Fruit fly (Drosophila melanogaster): ENCODE results near the gene CG6071.

The CG6071 gene

DNA sequence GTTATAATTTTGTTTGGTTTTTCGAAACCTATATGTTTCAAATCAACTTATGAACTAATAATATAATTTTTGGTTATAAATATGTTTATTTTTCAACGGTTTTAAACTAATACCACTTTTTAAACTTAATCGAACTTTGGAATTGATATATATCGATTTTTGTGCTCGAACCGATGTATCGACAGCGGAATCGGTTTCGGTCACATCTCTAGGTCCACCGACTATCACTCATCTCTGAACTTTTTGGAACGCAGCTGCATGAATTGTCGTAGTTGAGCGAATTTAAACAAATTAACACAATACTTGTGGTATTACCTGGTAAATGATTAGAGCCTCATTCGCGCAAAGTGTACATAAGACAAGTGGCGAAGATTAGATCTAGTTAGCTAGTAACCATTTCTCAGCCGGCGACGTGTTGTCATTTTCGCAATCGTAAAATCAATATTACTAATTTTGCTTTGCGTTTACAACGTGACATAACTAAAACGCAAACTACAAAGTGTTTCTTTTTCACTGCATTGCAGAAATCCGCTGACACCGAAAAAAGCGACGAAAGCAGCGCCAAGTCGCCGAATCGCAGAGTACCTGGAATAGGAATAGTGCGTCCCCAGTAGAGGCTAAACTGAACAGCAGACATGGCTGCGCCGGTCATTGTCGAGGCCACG is 17.9 kb downstream of the CG6071 start, which contains the start of gene Apt1 (continued):
- no peak for TF ChIP-seq CG4328 (GFP tag; optimal IDR thresholded peaks at IDR 0.05)
- TF ChIP-seq lola (GFP tag; optimal IDR thresholded peaks at IDR 0.05), result no peak
- no peak for TF ChIP-seq Doc2 (GFP tag; IDR thresholded peaks at IDR 0.05)
- TF ChIP-seq crol (GFP tag; IDR thresholded peaks at IDR 0.05), result no peak
- TF ChIP-seq gcm2 (GFP tag; optimal IDR thresholded peaks at IDR 0.05), result no peak
- TF ChIP-seq sob (GFP tag; IDR thresholded peaks at IDR 0.05), result peak; percentile 52
- no peak for TF ChIP-seq CG4820 (GFP tag; optimal IDR thresholded peaks at IDR 0.05)
- TF ChIP-seq CG12659 (GFP tag; optimal IDR thresholded peaks at IDR 0.05), result peak; percentile 39
- no peak for TF ChIP-seq shn (GFP tag; optimal IDR thresholded peaks at IDR 0.05)
- peak; percentile 94 for TF ChIP-seq Dll (GFP tag; IDR thresholded peaks at IDR 0.05; ENCODE audit: partially characterized antibody)
- TF ChIP-seq Side (GFP tag; optimal IDR thresholded peaks at IDR 0.05), result no peak
- no peak for TF ChIP-seq CG7839 (tag; optimal IDR thresholded peaks at IDR 0.05)
- no peak for TF ChIP-seq CG4360 (GFP tag; IDR thresholded peaks at IDR 0.05)
- peak; percentile 41 for TF ChIP-seq CG4617 (GFP tag; optimal IDR thresholded peaks at IDR 0.05; ENCODE audit: borderline replicate concordance)
- no peak for TF ChIP-seq Xrp1 (GFP tag; IDR thresholded peaks at IDR 0.05)
- no peak for TF ChIP-seq Blimp-1 (GFP tag; optimal IDR thresholded peaks at IDR 0.05)
- peak; percentile 94 for TF ChIP-seq unc-4 (GFP tag; IDR thresholded peaks at IDR 0.05; ENCODE audit: partially characterized antibody)
- no peak for TF ChIP-seq sqz (GFP tag; optimal IDR thresholded peaks at IDR 0.05)
- TF ChIP-seq CG30020 (tag; optimal IDR thresholded peaks at IDR 0.05), result peak; percentile 5
- peak; percentile 92 for TF ChIP-seq CG16813 (GFP tag; IDR thresholded peaks at IDR 0.05; ENCODE audit: partially characterized antibody)
- TF ChIP-seq corto (GFP tag; optimal IDR thresholded peaks at IDR 0.05), result no peak
- TF ChIP-seq chinmo (GFP tag; IDR thresholded peaks at IDR 0.05; ENCODE audit: partially characterized antibody), result peak; percentile 87; the same call in 2 of the 4 replicates
- TF ChIP-seq B-H2 (GFP tag; optimal IDR thresholded peaks at IDR 0.05), result no peak
- no peak for TF ChIP-seq her (GFP tag; optimal IDR thresholded peaks at IDR 0.05)
- TF ChIP-seq CG1832 (GFP tag; optimal IDR thresholded peaks at IDR 0.05), result no peak
- peak; percentile 11 for TF ChIP-seq grau (tag; optimal IDR thresholded peaks at IDR 0.05)
- TF ChIP-seq HmgZ (tag; optimal IDR thresholded peaks at IDR 0.05), result peak; percentile 36
- no peak for TF ChIP-seq CG6683 (GFP tag; optimal IDR thresholded peaks at IDR 0.05)
- no peak for TF ChIP-seq CG10274 (GFP tag; optimal IDR thresholded peaks at IDR 0.05)
- no peak; the same call in 2 of the 3 replicates for TF ChIP-seq CG34422 (GFP tag; IDR thresholded peaks at IDR 0.05)
- no peak for TF ChIP-seq CG10959 (GFP tag; IDR thresholded peaks at IDR 0.05)
- TF ChIP-seq bab2 (GFP tag; optimal IDR thresholded peaks at IDR 0.05), result no peak
- no peak for TF ChIP-seq CG33213 (GFP tag; optimal IDR thresholded peaks at IDR 0.05)
- TF ChIP-seq Mes4 (GFP tag; optimal IDR thresholded peaks at IDR 0.05), result no peak
- no peak for TF ChIP-seq chif (GFP tag; optimal IDR thresholded peaks at IDR 0.05)
- TF ChIP-seq gfzf (GFP tag; optimal IDR thresholded peaks at IDR 0.05), result no peak
- no peak for TF ChIP-seq CG17328 (GFP tag; IDR thresholded peaks at IDR 0.05)
- TF ChIP-seq trem (tag; optimal IDR thresholded peaks at IDR 0.05), result peak; percentile 19
- TF ChIP-seq slbo (GFP tag; IDR thresholded peaks at IDR 0.05), result no peak; the same call in 1 of the 2 replicates
- TF ChIP-seq CG13624 (GFP tag; optimal IDR thresholded peaks at IDR 0.05), result no peak
- TF ChIP-seq mld (GFP tag; IDR thresholded peaks at IDR 0.05; ENCODE audit: partially characterized antibody), result peak; percentile 90
- no peak for TF ChIP-seq CG17912 (GFP tag; optimal IDR thresholded peaks at IDR 0.05)
- no peak for TF ChIP-seq Neu2 (GFP tag; optimal IDR thresholded peaks at IDR 0.05; ENCODE audit: borderline replicate concordance)
- TF ChIP-seq Lhr (GFP tag; optimal IDR thresholded peaks at IDR 0.05), result peak; percentile 14
- TF ChIP-seq pfk (GFP tag; optimal IDR thresholded peaks at IDR 0.05), result no peak
- no peak for TF ChIP-seq CG13296 (GFP tag; optimal IDR thresholded peaks at IDR 0.05)
- TF ChIP-seq Atf-2 (GFP tag; optimal IDR thresholded peaks at IDR 0.05), result no peak
- TF ChIP-seq dpn (GFP tag; optimal IDR thresholded peaks at IDR 0.05), result no peak
- no peak for TF ChIP-seq Drgx (GFP tag; IDR thresholded peaks at IDR 0.05)
